Worm (Caenorhabditis elegans) whole organism, midembryonic: ENCODE data around the gene ins-11.

Experiments used
- T22C8.4 ChIP-seq: fragments of 200-800 bp; sonication (Bioruptor generic); IDR thresholded peaks from 2 replicates; pipeline ENCODE4 v1.3.6; 2022; ENCODE audit warnings: missing genetic modification characterization, missing compliant biosample characterization
- cog-1 ChIP-seq: sonication (generic microtip); optimal IDR thresholded peaks from 2 replicates; lab custom pipeline; 2016; ENCODE audit warnings: missing genetic modification characterization, missing compliant biosample characterization
- flt-1 ChIP-seq: fragments of 200-800 bp; sonication (Bioruptor generic); IDR thresholded peaks from 2 replicates; pipeline ENCODE4 v1.3.6; 2022; ENCODE audit warnings: missing genetic modification characterization, missing compliant biosample characterization
- med-1 ChIP-seq: sonication (generic microtip); optimal IDR thresholded peaks from 2 replicates; lab custom pipeline; 2017; ENCODE audit warnings: missing genetic modification characterization, mild to moderate bottlenecking, missing compliant biosample characterization, antibody characterized with exemption, missing genetic modification reagents; ENCODE audit not compliant: insufficient read depth
- ref-1 ChIP-seq: fragments of 200-800 bp; sonication (Bioruptor generic); conservative IDR thresholded peaks from 2 replicates; pipeline ENCODE4 v1.3.6; 2022; ENCODE audit warnings: missing genetic modification reagents, missing genetic modification characterization, missing compliant biosample characterization
- tab-1 ChIP-seq: fragments of 200-800 bp; sonication (Bioruptor generic); IDR thresholded peaks from 2 replicates; pipeline ENCODE4 v1.3.6; 2022; ENCODE audit warnings: missing genetic modification characterization, missing compliant biosample characterization
- ztf-29 ChIP-seq: fragments of 200-800 bp; sonication (Bioruptor generic); IDR thresholded peaks from 2 replicates; pipeline ENCODE4 v1.3.6; 2022; ENCODE audit warnings: missing genetic modification reagents, missing genetic modification characterization, missing compliant biosample characterization

DNA sequence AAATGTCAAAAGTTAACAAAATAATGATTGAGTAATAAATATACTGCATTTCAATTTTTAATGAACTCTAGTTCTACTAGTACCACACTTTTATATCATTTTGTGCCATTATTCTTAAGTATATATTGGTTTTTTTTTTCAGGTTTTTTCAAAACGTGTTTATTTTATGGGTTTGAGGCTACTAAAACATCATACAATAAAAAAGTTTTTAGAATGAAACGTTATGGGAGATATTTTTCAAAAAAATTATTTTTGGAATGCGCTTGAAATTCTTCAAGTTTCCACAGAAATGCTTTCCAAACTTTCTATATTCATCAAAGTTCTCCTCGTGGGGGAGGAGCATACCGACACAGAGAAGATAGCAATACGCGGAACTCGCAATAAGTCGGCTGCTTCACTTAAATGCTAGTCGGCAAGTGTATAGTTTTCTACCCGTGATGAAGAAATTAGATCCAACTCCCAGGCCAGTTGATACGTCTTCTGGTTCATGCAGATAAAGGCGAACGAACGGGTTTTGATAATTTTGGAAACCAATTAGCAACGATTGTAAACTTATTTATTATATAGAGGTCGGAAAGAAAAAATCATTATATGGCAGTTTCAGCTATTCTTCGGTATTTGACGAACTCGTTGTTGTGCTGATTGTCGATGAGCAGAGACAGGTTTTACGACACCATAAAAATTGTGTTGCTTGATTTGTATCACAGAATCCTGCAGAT, 43.0 kb downstream of the ins-11 start, which contains the start of gene C17G10.10:
- TF ChIP-seq tab-1 (GFP tag; lab: Robert Waterston, UW) (no peak), flt-1 (GFP tag; lab: Robert Waterston, UW) (no peak), T22C8.4 (GFP tag; lab: Robert Waterston, UW) (no peak), cog-1 (tag; lab: Kevin White, UChicago) (no peak), ref-1 (no peak), ztf-29 (GFP tag; lab: Robert Waterston, UW) (no peak), med-1 (no peak)
